Fruit fly (Drosophila melanogaster) whole organism, adult: ENCODE measurements around the gene Tim17b1.

ENCODE experiments used
- CG14711 ChIP-seq: fragments of 200-800 bp; sonication (Bioruptor generic); optimal IDR thresholded peaks from 2 replicates; lab custom pipeline; 2018; ENCODE audit warnings: missing biosample characterization, mild to moderate bottlenecking, missing genetic modification characterization, moderate library complexity
- CG33017 ChIP-seq: fragments of 200-800 bp; sonication (Bioruptor generic); optimal IDR thresholded peaks from 2 replicates; lab custom pipeline; 2018; ENCODE audit warnings: missing biosample characterization, mild to moderate bottlenecking, missing genetic modification characterization, moderate library complexity
- CG7045 ChIP-seq: fragments of 200-800 bp; sonication (Bioruptor generic); optimal IDR thresholded peaks from 2 replicates; lab custom pipeline; 2017; ENCODE audit warnings: missing biosample characterization, mild to moderate bottlenecking, missing genetic modification characterization
- CG7101 ChIP-seq: fragments of 200-800 bp; sonication (Bioruptor generic); optimal IDR thresholded peaks from 2 replicates; lab custom pipeline; 2018; ENCODE audit warnings: missing biosample characterization, mild to moderate bottlenecking, missing genetic modification characterization, moderate library complexity

- TF ChIP-seq CG7101 (tag; lab: Kevin White, UChicago) (no peak), CG14711 (no peak), CG33017 (tag; lab: Kevin White, UChicago) (no peak), CG7045 (no peak)
Measured at dm6 chr3R:5285937-5286336, 14.0 kb upstream of the Tim17b1 start.
